Worm (Caenorhabditis elegans) whole organism, L1 larva: Measurements from ENCODE around the gene ehn-3.
"Not testable (repeated sequence)": the region's sequence is repeated elsewhere in the genome, so short reads cannot be mapped to it uniquely, and the experiment has no call there.

Experiments used
- C04F5.9 ChIP-seq: sonication (generic microtip); optimal IDR thresholded peaks from 2 replicates; lab custom pipeline; 2016; ENCODE audit warnings: missing genetic modification characterization, missing compliant biosample characterization
- C16A3.4 ChIP-seq: fragments of 150-350 bp; optimal IDR thresholded peaks from 2 replicates; lab custom pipeline; 2014; ENCODE audit warnings: missing biosample characterization, missing genetic modification characterization
- Y116A8C.19 ChIP-seq: sonication (generic microtip); optimal IDR thresholded peaks from 2 replicates; lab custom pipeline; 2016; ENCODE audit warnings: missing compliant biosample characterization, missing genetic modification characterization, borderline replicate concordance
- aha-1 ChIP-seq: fragments of 150-350 bp; optimal IDR thresholded peaks from 2 replicates; lab custom pipeline; 2014; ENCODE audit warnings: missing biosample characterization, missing genetic modification characterization
- ama-1 ChIP-seq: fragments of 150-350 bp; optimal IDR thresholded peaks from 2 replicates; lab custom pipeline; 2014
- blmp-1 ChIP-seq: fragments of 150-350 bp; optimal IDR thresholded peaks from 2 replicates; lab custom pipeline; 2014; ENCODE audit warnings: missing biosample characterization, missing genetic modification characterization
- ceh-63 ChIP-seq: fragments of 200-800 bp; sonication (Bioruptor generic); optimal IDR thresholded peaks from 2 replicates; lab custom pipeline; 2018; ENCODE audit warnings: mild to moderate bottlenecking, missing genetic modification characterization, missing compliant biosample characterization
- ceh-8 ChIP-seq: fragments of 200-800 bp; sonication (Bioruptor generic); optimal IDR thresholded peaks from 2 replicates; lab custom pipeline; 2018; ENCODE audit warnings: mild to moderate bottlenecking, missing genetic modification characterization, moderate library complexity, missing compliant biosample characterization
- dpl-1 ChIP-seq, 3 experiments: fragments of 150-350 bp in 2 of 3; sonication (generic microtip) in 1 of 3; optimal IDR thresholded peaks; 2 replicates each; lab custom pipeline; 2014 to 2017; ENCODE audit warnings: missing biosample characterization in 3 of 3, missing genetic modification characterization in 3 of 3, missing genetic modification reagents in 3 of 3
- efl-1 ChIP-seq, 4 experiments: fragments of 150-350 bp; optimal IDR thresholded peaks in 3 of 4; peaks in 1 of 4; 1 replicate in 1 of 4; 2 replicates in 3 of 4; lab custom pipeline; 2014; ENCODE audit warnings: missing biosample characterization in 2 of 4, missing genetic modification characterization in 2 of 4, missing genetic modification reagents in 2 of 4
- elt-2 ChIP-seq: sonication (generic microtip); optimal IDR thresholded peaks from 2 replicates; lab custom pipeline; 2016; ENCODE audit warnings: missing genetic modification characterization, mild to moderate bottlenecking, inconsistent platforms, missing compliant biosample characterization, missing genetic modification reagents
- ets-5 ChIP-seq: fragments of 200-800 bp; sonication (Bioruptor generic); IDR thresholded peaks from 2 replicates; pipeline ENCODE4 v1.3.6; 2022; ENCODE audit warnings: missing genetic modification characterization, missing compliant biosample characterization
- fkh-10 ChIP-seq: sonication (generic microtip); optimal IDR thresholded peaks from 2 replicates; lab custom pipeline; 2017; ENCODE audit warnings: missing biosample characterization, missing genetic modification reagents, missing genetic modification characterization
- hlh-4 ChIP-seq: sonication (generic microtip); optimal IDR thresholded peaks from 2 replicates; lab custom pipeline; 2016; ENCODE audit warnings: mild to moderate bottlenecking, missing genetic modification characterization, missing compliant biosample characterization
- hpl-2 ChIP-seq: fragments of 150-350 bp; optimal IDR thresholded peaks from 2 replicates; lab custom pipeline; 2014; ENCODE audit warnings: missing biosample characterization, missing genetic modification reagents, missing genetic modification characterization
- lir-3 ChIP-seq: sonication (generic microtip); optimal IDR thresholded peaks from 2 replicates; lab custom pipeline; 2016; ENCODE audit warnings: mild to moderate bottlenecking, missing genetic modification characterization, moderate library complexity, missing compliant biosample characterization; ENCODE audit not compliant: poor library complexity
- lsy-2 ChIP-seq, 2 experiments: fragments of 150-350 bp; optimal IDR thresholded peaks; 2 replicates each; lab custom pipeline; 2014; ENCODE audit warnings: missing biosample characterization in 2 of 2, missing genetic modification characterization in 2 of 2
- mef-2 ChIP-seq: fragments of 150-350 bp; optimal IDR thresholded peaks from 2 replicates; lab custom pipeline; 2014; ENCODE audit warnings: missing biosample characterization, missing genetic modification characterization
- nhr-12 ChIP-seq: sonication (generic microtip); optimal IDR thresholded peaks from 2 replicates; lab custom pipeline; 2017; ENCODE audit warnings: missing biosample characterization, missing genetic modification characterization
- nhr-19 ChIP-seq: fragments of 200-800 bp; sonication (Bioruptor generic); conservative IDR thresholded peaks from 2 replicates; pipeline ENCODE4 v1.3.6; 2022; ENCODE audit warnings: missing genetic modification characterization, missing compliant biosample characterization
- nhr-20 ChIP-seq: sonication (generic microtip); optimal IDR thresholded peaks from 2 replicates; lab custom pipeline; 2016; ENCODE audit warnings: mild to moderate bottlenecking, missing genetic modification characterization, missing compliant biosample characterization
- nhr-237 ChIP-seq: fragments of 150-350 bp; optimal IDR thresholded peaks from 2 replicates; lab custom pipeline; 2014; ENCODE audit warnings: missing biosample characterization, missing genetic modification characterization
- nhr-84 ChIP-seq: sonication (generic microtip); optimal IDR thresholded peaks from 2 replicates; lab custom pipeline; 2017; ENCODE audit warnings: missing biosample characterization, missing genetic modification characterization
- nhr-85 ChIP-seq: sonication (generic microtip); peaks from one replicate; lab custom pipeline; 2016; ENCODE audit warnings: missing genetic modification characterization, inconsistent platforms, missing compliant biosample characterization
- nhr-90 ChIP-seq: sonication (generic microtip); optimal IDR thresholded peaks from 2 replicates; lab custom pipeline; 2016; ENCODE audit warnings: mild to moderate bottlenecking, missing genetic modification characterization, missing compliant biosample characterization; ENCODE audit not compliant: poor library complexity
- pag-3 ChIP-seq: sonication (generic microtip); optimal IDR thresholded peaks from 2 replicates; lab custom pipeline; 2017; ENCODE audit warnings: missing genetic modification characterization, mild to moderate bottlenecking, missing compliant biosample characterization, antibody characterized with exemption, borderline replicate concordance; ENCODE audit not compliant: insufficient read depth
- pax-3 ChIP-seq: fragments of 200-800 bp; sonication (Bioruptor generic); optimal IDR thresholded peaks from 2 replicates; lab custom pipeline; 2018; ENCODE audit warnings: mild to moderate bottlenecking, missing genetic modification characterization, moderate library complexity, missing compliant biosample characterization
- skn-1 ChIP-seq: fragments of 150-350 bp; optimal IDR thresholded peaks from 2 replicates; lab custom pipeline; 2014; ENCODE audit warnings: missing biosample characterization, missing genetic modification characterization
- snu-23 ChIP-seq: sonication (generic microtip); optimal IDR thresholded peaks from 2 replicates; lab custom pipeline; 2016; ENCODE audit warnings: missing genetic modification characterization, missing compliant biosample characterization
- sup-37 ChIP-seq: fragments of 200-800 bp; sonication (Bioruptor generic); optimal IDR thresholded peaks from 2 replicates; lab custom pipeline; 2018; ENCODE audit warnings: mild to moderate bottlenecking, missing genetic modification characterization, missing compliant biosample characterization
- swsn-7 ChIP-seq: sonication (generic microtip); optimal IDR thresholded peaks from 2 replicates; lab custom pipeline; 2016; ENCODE audit warnings: missing genetic modification characterization, missing compliant biosample characterization
- tbx-2 ChIP-seq: sonication (generic microtip); optimal IDR thresholded peaks from 2 replicates; lab custom pipeline; 2016; ENCODE audit warnings: missing genetic modification characterization, missing compliant biosample characterization
- unc-130 ChIP-seq: fragments of 150-350 bp; optimal IDR thresholded peaks from 2 replicates; lab custom pipeline; 2017; ENCODE audit warnings: missing biosample characterization, missing genetic modification characterization, inconsistent platforms
- xbp-1 ChIP-seq: sonication (generic microtip); optimal IDR thresholded peaks from 2 replicates; lab custom pipeline; 2016; ENCODE audit warnings: missing genetic modification characterization, missing compliant biosample characterization
- ztf-11 ChIP-seq, 2 experiments: sonication (generic microtip); optimal IDR thresholded peaks; 2 replicates each; lab custom pipeline; 2016 to 2017; ENCODE audit warnings: missing genetic modification characterization in 2 of 2, missing biosample characterization in 1 of 2, missing compliant biosample characterization in 1 of 2

ehn-3 gene

DNA sequence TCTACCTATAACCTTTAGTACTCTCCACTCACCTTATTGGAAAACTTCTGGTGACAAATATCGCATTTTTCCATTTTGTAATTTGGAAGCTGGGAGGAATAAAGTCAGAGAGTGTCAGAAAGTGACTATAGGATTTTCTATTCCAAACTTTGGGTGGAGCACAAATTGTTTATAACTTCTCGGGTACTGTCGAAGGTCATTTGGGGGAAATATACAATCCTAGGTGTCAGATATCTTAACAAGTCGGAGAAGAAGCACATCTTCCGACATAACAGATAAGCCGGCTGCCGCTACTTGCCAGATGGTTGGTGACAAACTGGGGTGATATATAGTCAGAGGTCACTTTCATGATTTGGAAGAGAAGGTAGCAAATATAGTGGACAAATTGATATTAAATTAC is at the start of gene ehn-3:
Gene ehn-3 (minus strand): TSS at position 101 of the 400 bp plus-strand sequence.
- TF ChIP-seq nhr-12 (tag; lab: Kevin White, UChicago) (no peak), C16A3.4 (no peak), aha-1 (no peak), pax-3 (tag; lab: Kevin White, UChicago) (no peak), nhr-237 (tag; lab: Kevin White, UChicago) (no peak), ceh-8 (GFP tag; lab: Kevin White, UChicago) (no peak), ets-5 (GFP tag; lab: Robert Waterston, UW) (no peak), xbp-1 (tag; lab: Kevin White, UChicago) (no peak), mef-2 (tag; lab: Kevin White, UChicago) (no peak), lsy-2 (tag; optimal IDR thresholded peaks at IDR 0.05; lab: Kevin White, UChicago) (no peak), tbx-2 (tag; lab: Kevin White, UChicago) (no peak), nhr-20 (tag; lab: Kevin White, UChicago) (no peak), ceh-63 (GFP tag; lab: Kevin White, UChicago) (no peak), hlh-4 (tag; lab: Kevin White, UChicago) (no peak), unc-130 (tag; lab: Kevin White, UChicago) (no peak), nhr-84 (tag; lab: Kevin White, UChicago) (no peak), fkh-10 (no peak), blmp-1 (tag; lab: Kevin White, UChicago) (no peak), nhr-85 (tag; lab: Kevin White, UChicago) (no peak)
- TF ChIP-seq, all 84 proteins: peak for 0

DNA sequence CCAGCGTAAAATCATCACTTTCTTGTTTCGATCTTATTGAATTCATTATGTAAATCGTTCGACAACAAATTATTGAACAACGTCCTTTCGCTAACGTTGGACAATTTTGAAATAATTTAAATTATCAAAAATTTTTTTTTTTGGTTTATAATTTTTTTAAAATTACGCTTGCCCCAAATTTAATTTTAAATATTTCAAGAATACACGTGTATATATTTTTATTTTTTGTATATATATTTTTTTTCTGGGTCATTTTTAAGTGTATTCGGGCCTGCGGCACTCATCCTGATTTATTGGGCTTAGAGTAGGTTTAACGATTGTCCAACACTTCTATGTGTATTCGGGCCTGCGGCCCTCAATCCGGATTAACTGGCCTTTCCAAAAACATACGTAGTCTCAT is 45.4 kb upstream of the ehn-3 start, which contains the start of gene Y52D5A.2:
Gene Y52D5A.2 (minus strand): TSS at position 101 of the 400 bp plus-strand sequence.
- not testable (repeated sequence) for TF ChIP-seq nhr-85 (tag; lab: Kevin White, UChicago); sup-37 (GFP tag; lab: Kevin White, UChicago); nhr-237 (tag; lab: Kevin White, UChicago)

DNA sequence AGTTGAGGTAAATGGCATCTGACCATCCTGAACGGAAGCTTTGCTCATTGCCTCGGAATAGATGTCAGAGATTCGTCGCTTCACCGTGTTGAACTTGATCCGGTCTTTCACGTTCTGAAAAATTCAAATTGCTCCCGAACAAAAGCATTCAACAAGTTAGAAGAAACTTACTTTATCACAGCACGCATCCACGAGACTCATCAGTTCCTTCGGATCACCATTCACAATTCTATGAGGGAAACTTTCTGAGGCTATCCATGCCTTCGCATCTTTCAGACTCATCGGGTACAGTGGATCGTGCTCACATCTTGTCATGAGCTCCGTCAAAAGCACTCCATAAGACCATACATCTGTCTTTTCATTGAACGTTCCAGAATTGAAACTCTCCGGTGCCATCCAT is 43.8 kb upstream of the ehn-3 start:
- TF ChIP-seq mef-2 (tag; lab: Kevin White, UChicago) (no peak), hpl-2 (no peak), pag-3 (tag; lab: Kevin White, UChicago) (no peak), snu-23 (GFP tag; lab: Kevin White, UChicago) (no peak), nhr-90 (no peak), swsn-7 (tag; lab: Kevin White, UChicago) (no peak), ceh-8 (GFP tag; lab: Kevin White, UChicago) (no peak), Y116A8C.19 (tag; lab: Kevin White, UChicago) (no peak), C16A3.4 (no peak), lir-3 (tag; lab: Kevin White, UChicago) (no peak), ama-1 (lab: Kevin White, UChicago) (no peak), C04F5.9 (tag; lab: Kevin White, UChicago) (no peak), dpl-1 (GFP tag; optimal IDR thresholded peaks at IDR 0.05; lab: Kevin White, UChicago) (no peak), nhr-19 (GFP tag; lab: Robert Waterston, UW) (no peak), elt-2 (tag; lab: Kevin White, UChicago) (no peak)

DNA sequence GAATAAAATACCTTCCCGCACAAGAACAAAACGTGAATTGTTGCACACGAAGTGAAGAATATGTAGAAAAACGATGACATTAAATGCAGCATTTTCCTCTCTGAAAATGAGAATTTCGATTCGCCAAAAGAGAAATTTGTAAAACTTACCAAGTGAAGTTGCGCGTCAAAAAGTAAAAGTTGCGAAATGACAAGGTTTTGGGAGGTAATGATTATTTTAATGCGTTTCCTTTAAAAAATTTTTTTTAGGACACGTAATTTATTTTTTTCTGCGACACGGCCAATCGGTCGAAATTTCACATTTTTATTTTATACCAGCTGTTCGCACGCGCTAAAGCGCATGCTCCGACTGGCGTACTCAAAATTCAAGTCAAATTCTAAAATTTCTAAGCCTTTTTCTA is 37.0 kb upstream of the ehn-3 start, which contains the start of gene Y4C6A.3:
Gene Y4C6A.3 (minus strand): TSS at position 101 of the 400 bp plus-strand sequence.
- TF ChIP-seq efl-1 (optimal IDR thresholded peaks at IDR 0.05; lab: Kevin White, UChicago); efl-1 (GFP tag; optimal IDR thresholded peaks at IDR 0.05 in 1 of 2; lab: Kevin White, UChicago); ztf-11 (tag; optimal IDR thresholded peaks at IDR 0.05; lab: Kevin White, UChicago); skn-1 (tag; lab: Kevin White, UChicago): not testable (repeated sequence)
